Worm (Caenorhabditis elegans) whole organism, young adult: Measurements from ENCODE around the gene golg-2.

Source experiments
- C06A6.2 ChIP-seq: fragments of 200-800 bp; sonication (Bioruptor generic); conservative IDR thresholded peaks from 2 replicates; pipeline ENCODE4 v1.3.6; 2022; ENCODE audit warnings: missing genetic modification characterization, missing compliant biosample characterization
- F37B4.10 ChIP-seq: fragments of 200-800 bp; sonication (Bioruptor generic); IDR thresholded peaks from 2 replicates; pipeline ENCODE4 v1.3.6; 2022; ENCODE audit warnings: missing genetic modification characterization, missing compliant biosample characterization
- Y95B8A.8 ChIP-seq: fragments of 200-800 bp; sonication (Bioruptor generic); IDR thresholded peaks from 2 replicates; pipeline ENCODE4 v1.3.6; 2022; ENCODE audit warnings: missing genetic modification reagents, missing genetic modification characterization, missing compliant biosample characterization
- ama-1 ChIP-seq, 3 experiments: fragments of 150-350 bp in 1 of 3; sonication (generic microtip) in 2 of 3; optimal IDR thresholded peaks; 2 replicates each; lab custom pipeline; 2014 to 2018; ENCODE audit warnings: missing biosample characterization in 2 of 3, missing genetic modification characterization in 2 of 3, missing genetic modification reagents in 2 of 3
- attf-3 ChIP-seq: fragments of 200-800 bp; sonication (Bioruptor generic); conservative IDR thresholded peaks from 2 replicates; pipeline ENCODE4 v1.3.6; 2022; ENCODE audit warnings: missing genetic modification reagents, missing genetic modification characterization, missing compliant biosample characterization
- attf-5 ChIP-seq: fragments of 200-800 bp; sonication (Bioruptor generic); optimal IDR thresholded peaks from 2 replicates; lab custom pipeline; 2018; ENCODE audit warnings: mild to moderate bottlenecking, missing genetic modification characterization, missing compliant biosample characterization
- egl-44 ChIP-seq: fragments of 200-800 bp; sonication (Bioruptor generic); IDR thresholded peaks from 2 replicates; pipeline ENCODE4 v1.3.6; 2022; ENCODE audit warnings: missing genetic modification reagents, missing genetic modification characterization, missing compliant biosample characterization
- hlh-26 ChIP-seq: fragments of 200-800 bp; sonication (Bioruptor generic); conservative IDR thresholded peaks from 2 replicates; pipeline ENCODE4 v1.3.6; 2022; ENCODE audit warnings: missing genetic modification reagents, missing genetic modification characterization, missing compliant biosample characterization
- lin-35 ChIP-seq, 3 experiments: fragments of 150-350 bp in 2 of 3; sonication (generic microtip) in 1 of 3; optimal IDR thresholded peaks; 2 replicates each; lab custom pipeline; 2014 to 2018; ENCODE audit warnings: missing biosample characterization in 3 of 3, missing genetic modification characterization in 3 of 3, missing genetic modification reagents in 3 of 3
- pbrm-1 ChIP-seq: fragments of 200-800 bp; sonication (Bioruptor generic); IDR thresholded peaks from 2 replicates; pipeline ENCODE4 v1.3.6; 2022; ENCODE audit warnings: missing genetic modification reagents, missing genetic modification characterization, missing compliant biosample characterization
- sea-2 ChIP-seq: fragments of 200-800 bp; sonication (Bioruptor generic); IDR thresholded peaks from 2 replicates; pipeline ENCODE4 v1.3.6; 2022; ENCODE audit warnings: missing genetic modification characterization, missing compliant biosample characterization
- unc-62 ChIP-seq: fragments of 150-350 bp; optimal IDR thresholded peaks from 2 replicates; lab custom pipeline; 2014; ENCODE audit warnings: missing biosample characterization, missing genetic modification reagents, missing genetic modification characterization
- xnd-1 ChIP-seq: sonication (generic microtip); optimal IDR thresholded peaks from 2 replicates; lab custom pipeline; 2016; ENCODE audit warnings: missing genotype, missing genetic modification reagents, missing genetic modification characterization, missing compliant biosample characterization
- zfh-2 ChIP-seq: fragments of 200-800 bp; sonication (Bioruptor generic); conservative IDR thresholded peaks from 2 replicates; pipeline ENCODE4 v1.3.6; 2022; ENCODE audit warnings: missing genetic modification reagents, missing genetic modification characterization, missing compliant biosample characterization

DNA sequence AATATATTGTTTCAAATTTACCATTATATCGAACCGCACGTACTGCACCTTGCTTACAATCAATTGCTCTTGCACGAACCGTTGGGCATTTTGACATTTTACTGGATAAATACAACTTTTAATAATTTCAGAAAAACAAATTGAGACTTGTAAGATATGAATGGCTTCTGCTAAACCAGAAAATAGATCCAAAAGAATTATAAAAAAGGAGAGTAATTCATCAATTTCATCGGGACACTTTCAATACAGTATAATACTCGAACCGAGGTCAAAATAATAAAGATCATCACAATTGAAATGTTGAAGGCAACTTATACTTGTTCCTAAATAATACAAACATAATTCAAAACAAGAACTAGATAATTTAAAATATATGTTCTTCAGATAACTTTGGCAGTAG, 8.3 kb downstream of the golg-2 start, which contains the start of gene wdr-83:
- TF ChIP-seq xnd-1 (tag; lab: Kevin White, UChicago) (no peak), ama-1 (optimal IDR thresholded peaks at IDR 0.05; lab: Kevin White, UChicago) (no peak), ama-1 (GFP tag; optimal IDR thresholded peaks at IDR 0.05; lab: Kevin White, UChicago) (no peak), attf-3 (no peak), zfh-2 (GFP tag; lab: Robert Waterston, UW) (no peak), unc-62 (no peak), C06A6.2 (GFP tag; lab: Robert Waterston, UW) (no peak), attf-5 (GFP tag; lab: Kevin White, UChicago) (no peak), Y95B8A.8 (GFP tag; lab: Robert Waterston, UW) (no peak), F37B4.10 (no peak), sea-2 (no peak), pbrm-1 (GFP tag; lab: Robert Waterston, UW) (no peak), egl-44 (GFP tag; lab: Robert Waterston, UW) (no peak), lin-35 (GFP tag; optimal IDR thresholded peaks at IDR 0.05; lab: Kevin White, UChicago) (no peak), hlh-26 (no peak)
